Fruit fly (Drosophila melanogaster): ENCODE results near the gene CG5188.

DNA sequence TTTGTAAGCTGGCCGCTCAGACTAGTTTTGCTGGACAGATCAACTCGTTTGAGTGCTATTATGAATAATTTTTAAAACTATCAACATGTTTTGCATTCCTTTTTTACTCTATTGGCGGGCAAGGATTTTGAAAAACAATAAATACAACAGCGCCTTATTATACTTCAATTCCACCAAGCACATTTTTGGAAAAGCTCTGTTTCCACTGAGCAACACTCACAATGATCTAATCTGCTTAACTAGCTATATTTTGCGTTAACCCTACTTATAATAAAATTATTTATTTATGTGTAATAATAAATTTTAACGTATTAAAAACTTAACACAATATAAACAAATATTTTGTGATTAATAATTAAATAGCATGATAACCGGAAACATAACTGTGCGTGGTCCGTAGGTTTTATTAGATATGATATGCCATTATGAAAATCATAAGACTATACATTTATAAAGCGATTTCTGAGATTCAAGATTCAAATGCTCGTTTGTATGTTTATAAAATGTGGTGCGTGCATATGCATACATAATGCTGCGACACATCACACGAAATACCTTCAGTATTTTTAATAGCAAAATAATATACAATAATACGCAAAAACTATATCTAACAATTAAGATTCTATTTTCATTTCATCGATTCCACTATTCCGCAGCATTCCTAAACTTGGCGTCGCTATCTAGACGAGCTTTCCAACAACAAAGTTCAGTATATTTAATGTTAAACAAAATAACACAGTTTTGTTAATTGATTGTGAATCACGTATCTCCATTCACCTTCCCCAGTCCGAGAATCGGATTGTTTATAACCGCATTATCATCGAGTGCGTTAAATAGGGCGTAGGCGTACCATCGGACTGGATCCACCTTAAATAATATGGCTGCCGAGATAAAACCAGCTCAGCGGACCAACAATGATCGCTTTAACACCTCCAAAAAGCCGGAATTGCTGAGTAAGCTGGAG, 5.7 kb upstream of the CG5188 start, which contains the start of the genes pie and Wdfy2:
- TF ChIP-seq CG10348 (GFP tag; IDR thresholded peaks at IDR 0.05) (no peak), CG4496 (GFP tag; IDR thresholded peaks at IDR 0.05) (no peak), gl (tag; optimal IDR thresholded peaks at IDR 0.05) (no peak), CG15710 (tag; optimal IDR thresholded peaks at IDR 0.05) (peak; percentile 16), EcR (GFP tag; optimal IDR thresholded peaks at IDR 0.05) (no peak), Pif1A (GFP tag; optimal IDR thresholded peaks at IDR 0.05) (no peak), Ets98B (GFP tag; IDR thresholded peaks at IDR 0.05) (no peak), CG14655 (GFP tag; optimal IDR thresholded peaks at IDR 0.05) (no peak), rn (GFP tag; IDR thresholded peaks at IDR 0.05) (no peak), CG13204 (GFP tag; optimal IDR thresholded peaks at IDR 0.05) (no peak), CG17806 (tag; optimal IDR thresholded peaks at IDR 0.05) (no peak)

Measured in whole organism, pupa.